Worm (Caenorhabditis elegans) whole organism, late embryonic: Measurements from ENCODE around the gene fbxa-2.
A peak's percentile ranks its signal among the peaks of the same experiment; 100 is the strongest.

Experiments used
- F13H6.1 ChIP-seq: sonication (generic microtip); optimal IDR thresholded peaks from 2 replicates; lab custom pipeline; 2016; ENCODE audit warnings: missing genetic modification characterization, missing compliant biosample characterization
- K02D7.2 ChIP-seq: sonication (generic microtip); optimal IDR thresholded peaks from 2 replicates; lab custom pipeline; 2017; ENCODE audit warnings: mild to moderate bottlenecking, missing genetic modification characterization, missing compliant biosample characterization
- T23F11.4 ChIP-seq: fragments of 200-800 bp; sonication (Bioruptor generic); optimal IDR thresholded peaks from 2 replicates; lab custom pipeline; 2018; ENCODE audit warnings: mild to moderate bottlenecking, missing genetic modification characterization, missing compliant biosample characterization
- Y22D7AL.16 ChIP-seq: sonication (generic microtip); optimal IDR thresholded peaks from 2 replicates; lab custom pipeline; 2016; ENCODE audit warnings: missing genetic modification characterization, missing compliant biosample characterization
- ahr-1 ChIP-seq: sonication (generic microtip); optimal IDR thresholded peaks from 2 replicates; lab custom pipeline; 2016; ENCODE audit warnings: missing genetic modification characterization, missing compliant biosample characterization
- ama-1 ChIP-seq: fragments of 150-350 bp; optimal IDR thresholded peaks from 2 replicates; lab custom pipeline; 2014
- ceh-19 ChIP-seq: fragments of 200-800 bp; sonication (Bioruptor generic); optimal IDR thresholded peaks from 2 replicates; lab custom pipeline; 2018; ENCODE audit warnings: mild to moderate bottlenecking, missing genetic modification characterization, missing compliant biosample characterization
- ceh-30 ChIP-seq: fragments of 150-350 bp; optimal IDR thresholded peaks from 2 replicates; lab custom pipeline; 2014; ENCODE audit warnings: missing biosample characterization, missing genetic modification characterization
- ceh-31 ChIP-seq: sonication (generic microtip); optimal IDR thresholded peaks from 2 replicates; lab custom pipeline; 2016; ENCODE audit warnings: missing genetic modification characterization, missing compliant biosample characterization
- ceh-34 ChIP-seq: sonication (generic microtip); optimal IDR thresholded peaks from 2 replicates; lab custom pipeline; 2016; ENCODE audit warnings: mild to moderate bottlenecking, missing genetic modification characterization, missing compliant biosample characterization
- ceh-45 ChIP-seq: fragments of 200-800 bp; sonication (Bioruptor generic); IDR thresholded peaks from 2 replicates; pipeline ENCODE4 v1.3.6; 2022; ENCODE audit warnings: missing genetic modification reagents, missing genetic modification characterization, missing compliant biosample characterization
- ceh-48 ChIP-seq: sonication (generic microtip); optimal IDR thresholded peaks from 2 replicates; lab custom pipeline; 2016; ENCODE audit warnings: missing genetic modification characterization, inconsistent platforms, missing compliant biosample characterization
- ceh-6 ChIP-seq: fragments of 200-800 bp; sonication (Bioruptor generic); optimal IDR thresholded peaks from 2 replicates; lab custom pipeline; 2018; ENCODE audit warnings: mild to moderate bottlenecking, missing genetic modification characterization, missing compliant biosample characterization
- che-1 ChIP-seq: sonication (generic microtip); optimal IDR thresholded peaks from 2 replicates; lab custom pipeline; 2016; ENCODE audit warnings: mild to moderate bottlenecking, missing genetic modification characterization, missing compliant biosample characterization
- elt-2 ChIP-seq: sonication (generic microtip); optimal IDR thresholded peaks from 2 replicates; lab custom pipeline; 2016; ENCODE audit warnings: missing genetic modification reagents, missing genetic modification characterization, missing compliant biosample characterization
- elt-4 ChIP-seq: sonication (generic microtip); optimal IDR thresholded peaks from 2 replicates; lab custom pipeline; 2016; ENCODE audit warnings: missing genetic modification characterization, missing compliant biosample characterization
- eyg-1 ChIP-seq: sonication (generic microtip); optimal IDR thresholded peaks from 2 replicates; lab custom pipeline; 2016; ENCODE audit warnings: missing genotype, missing genetic modification characterization, missing compliant biosample characterization
- fkh-10 ChIP-seq: fragments of 150-350 bp; optimal IDR thresholded peaks from 2 replicates; lab custom pipeline; 2014; ENCODE audit warnings: missing biosample characterization, missing genetic modification reagents, missing genetic modification characterization
- gmeb-2 ChIP-seq: sonication (generic microtip); optimal IDR thresholded peaks from 2 replicates; lab custom pipeline; 2016; ENCODE audit warnings: missing genetic modification characterization, inconsistent platforms, missing compliant biosample characterization
- hlh-30 ChIP-seq: sonication (generic microtip); optimal IDR thresholded peaks from 2 replicates; lab custom pipeline; 2017; ENCODE audit warnings: antibody characterized with exemption, missing genetic modification characterization, missing compliant biosample characterization; ENCODE audit not compliant: insufficient read depth
- hlh-8 ChIP-seq: sonication (generic microtip); optimal IDR thresholded peaks from 2 replicates; lab custom pipeline; 2016; ENCODE audit warnings: missing genotype, missing genetic modification characterization, missing compliant biosample characterization
- lim-6 ChIP-seq: sonication (generic microtip); optimal IDR thresholded peaks from 2 replicates; lab custom pipeline; 2016; ENCODE audit warnings: missing genetic modification characterization, missing compliant biosample characterization
- madf-2 ChIP-seq: sonication (generic microtip); optimal IDR thresholded peaks from 2 replicates; lab custom pipeline; 2017; ENCODE audit warnings: missing genetic modification characterization, missing compliant biosample characterization
- mec-3 ChIP-seq: sonication (generic microtip); optimal IDR thresholded peaks from 2 replicates; lab custom pipeline; 2016; ENCODE audit warnings: borderline replicate concordance, missing genetic modification characterization, missing compliant biosample characterization
- nfya-1 ChIP-seq: sonication (generic microtip); optimal IDR thresholded peaks from 2 replicates; lab custom pipeline; 2017; ENCODE audit warnings: missing genetic modification characterization, mild to moderate bottlenecking, missing compliant biosample characterization, antibody characterized with exemption, moderate library complexity
- nhr-11 ChIP-seq: fragments of 150-350 bp; optimal IDR thresholded peaks from 2 replicates; lab custom pipeline; 2014; ENCODE audit warnings: missing biosample characterization, missing genetic modification characterization
- npax-4 ChIP-seq: sonication (generic microtip); optimal IDR thresholded peaks from 2 replicates; lab custom pipeline; 2016; ENCODE audit warnings: missing genetic modification characterization, missing compliant biosample characterization
- odd-2 ChIP-seq: sonication (generic microtip); optimal IDR thresholded peaks from 2 replicates; lab custom pipeline; 2017; ENCODE audit warnings: antibody characterized with exemption, mild to moderate bottlenecking, missing genetic modification characterization, missing compliant biosample characterization
- pat-9 ChIP-seq: fragments of 200-800 bp; sonication (Bioruptor generic); optimal IDR thresholded peaks from 2 replicates; lab custom pipeline; 2018; ENCODE audit warnings: mild to moderate bottlenecking, missing genetic modification characterization, moderate library complexity, missing compliant biosample characterization
- pax-1 ChIP-seq: fragments of 150-350 bp; optimal IDR thresholded peaks from 2 replicates; lab custom pipeline; 2014; ENCODE audit warnings: missing biosample characterization, missing genetic modification characterization
- pha-2 ChIP-seq: sonication (generic microtip); optimal IDR thresholded peaks from 2 replicates; lab custom pipeline; 2017; ENCODE audit warnings: mild to moderate bottlenecking, missing genetic modification characterization, missing compliant biosample characterization
- pqm-1 ChIP-seq: sonication (generic microtip); optimal IDR thresholded peaks from 2 replicates; lab custom pipeline; 2016; ENCODE audit warnings: missing genetic modification characterization, missing compliant biosample characterization
- pros-1 ChIP-seq: fragments of 150-350 bp; optimal IDR thresholded peaks from 2 replicates; lab custom pipeline; 2014; ENCODE audit warnings: missing biosample characterization, missing genetic modification reagents, missing genetic modification characterization
- ref-2 ChIP-seq: sonication (generic microtip); optimal IDR thresholded peaks from 2 replicates; lab custom pipeline; 2016; ENCODE audit warnings: missing genetic modification characterization, missing compliant biosample characterization
- rnt-1 ChIP-seq: sonication (generic microtip); optimal IDR thresholded peaks from 2 replicates; lab custom pipeline; 2016; ENCODE audit warnings: missing genetic modification characterization, missing compliant biosample characterization
- sox-4 ChIP-seq: sonication (generic microtip); optimal IDR thresholded peaks from 2 replicates; lab custom pipeline; 2017; ENCODE audit warnings: mild to moderate bottlenecking, missing genetic modification characterization, inconsistent platforms, missing compliant biosample characterization
- tbx-7 ChIP-seq: sonication (generic microtip); optimal IDR thresholded peaks from 2 replicates; lab custom pipeline; 2016; ENCODE audit warnings: missing genotype, missing genetic modification characterization, missing compliant biosample characterization
- ttx-3 ChIP-seq: sonication (generic microtip); optimal IDR thresholded peaks from 2 replicates; lab custom pipeline; 2016; ENCODE audit warnings: missing genetic modification reagents, missing genetic modification characterization, missing compliant biosample characterization
- unc-42 ChIP-seq: sonication (generic microtip); optimal IDR thresholded peaks from 2 replicates; lab custom pipeline; 2016; ENCODE audit warnings: missing genotype, missing genetic modification characterization, missing compliant biosample characterization
- unc-55 ChIP-seq: sonication (generic microtip); optimal IDR thresholded peaks from 2 replicates; lab custom pipeline; 2017; ENCODE audit warnings: missing biosample characterization, missing genetic modification reagents, missing genetic modification characterization
- unc-86 ChIP-seq: sonication (generic microtip); optimal IDR thresholded peaks from 2 replicates; lab custom pipeline; 2016; ENCODE audit warnings: missing genetic modification characterization, missing compliant biosample characterization
- zip-5 ChIP-seq: sonication (generic microtip); optimal IDR thresholded peaks from 2 replicates; lab custom pipeline; 2016; ENCODE audit warnings: missing genetic modification characterization, missing compliant biosample characterization

fbxa-2 gene

ce11 chrV:16249105-16249504 lies 20.4 kb downstream of the fbxa-2 start:
- TF ChIP-seq ahr-1 (tag; lab: Kevin White, UChicago) (no peak), ceh-48 (no peak), rnt-1 (tag; lab: Kevin White, UChicago) (peak; percentile 76), pqm-1 (tag; lab: Kevin White, UChicago) (no peak), ceh-34 (tag; lab: Kevin White, UChicago) (no peak), ref-2 (tag; lab: Kevin White, UChicago) (no peak)
- TF ChIP-seq, all 69 proteins: peak for 1

- TF ChIP-seq eyg-1 (tag; lab: Kevin White, UChicago) (no peak), ceh-6 (GFP tag; lab: Kevin White, UChicago) (no peak), hlh-30 (tag; lab: Kevin White, UChicago) (no peak), Y22D7AL.16 (tag; lab: Kevin White, UChicago) (no peak), elt-2 (tag; lab: Kevin White, UChicago) (no peak), unc-86 (no peak), madf-2 (tag; lab: Kevin White, UChicago) (no peak), sox-4 (tag; lab: Kevin White, UChicago) (no peak), pha-2 (tag; lab: Kevin White, UChicago) (no peak), ama-1 (lab: Kevin White, UChicago) (no peak), pax-1 (tag; lab: Kevin White, UChicago) (no peak), ref-2 (tag; lab: Kevin White, UChicago) (no peak), tbx-7 (tag; lab: Kevin White, UChicago) (no peak), T23F11.4 (GFP tag; lab: Kevin White, UChicago) (no peak), ceh-30 (no peak)
- TF ChIP-seq, all 69 proteins: peak for 0
Observed at ce11 chrV:16246579-16246978, 22.9 kb downstream of the fbxa-2 start, which contains the start of gene srh-95. Gene srh-95 (plus strand): TSS chrV:16246879.

- TF ChIP-seq unc-55 (GFP tag; lab: Kevin White, UChicago) (no peak), ceh-19 (no peak), ref-2 (tag; lab: Kevin White, UChicago) (no peak), hlh-8 (tag; lab: Kevin White, UChicago) (no peak), npax-4 (tag; lab: Kevin White, UChicago) (no peak), nhr-11 (tag; lab: Kevin White, UChicago) (no peak), ttx-3 (tag; lab: Kevin White, UChicago) (no peak), ceh-45 (GFP tag; lab: Robert Waterston, UW) (no peak), nfya-1 (no peak), K02D7.2 (tag; lab: Kevin White, UChicago) (no peak), unc-42 (tag; lab: Kevin White, UChicago) (no peak), pax-1 (tag; lab: Kevin White, UChicago) (no peak), mec-3 (tag; lab: Kevin White, UChicago) (no peak), unc-86 (no peak), elt-2 (tag; lab: Kevin White, UChicago) (no peak), ahr-1 (tag; lab: Kevin White, UChicago) (no peak), ceh-31 (tag; lab: Kevin White, UChicago) (no peak), fkh-10 (GFP tag; lab: Kevin White, UChicago) (no peak), zip-5 (tag; lab: Kevin White, UChicago) (no peak)
Observed at ce11 chrV:16244078-16244477, 25.4 kb downstream of the fbxa-2 start, which contains the start of gene srh-104. Gene srh-104 (minus strand): TSS chrV:16244178.

DNA sequence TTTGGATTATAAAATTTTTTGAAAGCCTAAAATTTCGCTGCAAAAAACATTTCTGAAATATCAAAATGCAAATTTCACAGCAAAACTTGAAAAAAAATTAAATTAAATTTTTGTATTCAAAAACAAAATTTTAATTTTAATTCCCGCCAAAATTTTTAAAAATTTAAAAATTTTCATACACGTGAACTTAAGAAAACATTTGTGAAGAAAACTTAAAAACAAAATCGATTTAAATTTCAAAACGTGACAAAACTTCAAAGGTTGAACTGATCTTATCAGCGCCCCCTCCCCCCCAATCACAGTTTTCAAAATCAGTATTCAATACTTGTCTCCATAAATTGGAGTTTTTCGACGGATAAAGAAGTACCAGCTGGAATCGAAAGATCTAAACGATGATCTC lies 32.2 kb downstream of the fbxa-2 start, which contains the start of gene F21H7.5:
F21H7.5 (plus strand) TSS at position 301 of the 400 bp plus-strand sequence.
- TF ChIP-seq nhr-11 (tag; lab: Kevin White, UChicago) (no peak), ama-1 (lab: Kevin White, UChicago) (no peak), gmeb-2 (no peak), K02D7.2 (tag; lab: Kevin White, UChicago) (no peak), F13H6.1 (tag; lab: Kevin White, UChicago) (no peak), ceh-30 (no peak), madf-2 (tag; lab: Kevin White, UChicago) (no peak), ceh-19 (no peak), lim-6 (tag; lab: Kevin White, UChicago) (no peak), T23F11.4 (GFP tag; lab: Kevin White, UChicago) (no peak), elt-4 (tag; lab: Kevin White, UChicago) (no peak), ceh-31 (tag; lab: Kevin White, UChicago) (no peak), odd-2 (tag; lab: Kevin White, UChicago) (no peak), zip-5 (tag; lab: Kevin White, UChicago) (no peak), pqm-1 (tag; lab: Kevin White, UChicago) (no peak), eyg-1 (tag; lab: Kevin White, UChicago) (no peak), pat-9 (tag; lab: Kevin White, UChicago) (no peak), che-1 (tag; lab: Kevin White, UChicago) (no peak), pros-1 (tag; lab: Kevin White, UChicago) (no peak)
